Worm (Caenorhabditis elegans) whole organism, L2 larva: ENCODE measurements around the gene Y43C5A.2.

Source experiments
- C34F6.9 ChIP-seq: fragments of 150-350 bp; optimal IDR thresholded peaks from 2 replicates; lab custom pipeline; 2014; ENCODE audit warnings: missing biosample characterization, missing genetic modification characterization
- F13H6.1 ChIP-seq: sonication (generic microtip); optimal IDR thresholded peaks from 2 replicates; lab custom pipeline; 2016; ENCODE audit warnings: missing genetic modification characterization, missing compliant biosample characterization
- R02D3.7 ChIP-seq: fragments of 150-350 bp; optimal IDR thresholded peaks from 2 replicates; lab custom pipeline; 2014; ENCODE audit warnings: missing biosample characterization, missing genetic modification characterization
- Y55F3AM.14 ChIP-seq: fragments of 200-800 bp; sonication (Bioruptor generic); optimal IDR thresholded peaks from 2 replicates; lab custom pipeline; 2018; ENCODE audit warnings: mild to moderate bottlenecking, missing genetic modification characterization, missing compliant biosample characterization
- alr-1 ChIP-seq: fragments of 150-350 bp; optimal IDR thresholded peaks from 2 replicates; lab custom pipeline; 2014; ENCODE audit warnings: missing biosample characterization, missing genetic modification characterization
- aly-2 ChIP-seq: fragments of 150-350 bp; optimal IDR thresholded peaks from 2 replicates; lab custom pipeline; 2014; ENCODE audit warnings: missing biosample characterization, missing genetic modification characterization
- ama-1 ChIP-seq: fragments of 150-350 bp; optimal IDR thresholded peaks from 2 replicates; lab custom pipeline; 2018; ENCODE audit warnings: inconsistent platforms
- blmp-1 ChIP-seq: sonication (generic microtip); optimal IDR thresholded peaks from 2 replicates; lab custom pipeline; 2017; ENCODE audit warnings: missing genetic modification characterization, mild to moderate bottlenecking, missing compliant biosample characterization, antibody characterized with exemption, moderate library complexity; ENCODE audit not compliant: insufficient read depth
- ceh-16 ChIP-seq: fragments of 150-350 bp; optimal IDR thresholded peaks from 2 replicates; lab custom pipeline; 2014; ENCODE audit warnings: missing biosample characterization, missing genetic modification characterization
- crh-2 ChIP-seq: sonication (generic microtip); optimal IDR thresholded peaks from 2 replicates; lab custom pipeline; 2017; ENCODE audit warnings: missing biosample characterization, missing genetic modification characterization
- dmd-4 ChIP-seq: sonication (generic microtip); optimal IDR thresholded peaks from 2 replicates; lab custom pipeline; 2017; ENCODE audit warnings: missing biosample characterization, missing genetic modification characterization
- egl-27 ChIP-seq: sonication (generic microtip); optimal IDR thresholded peaks from 3 replicates; lab custom pipeline; 2017; ENCODE audit warnings: missing biosample characterization, missing genetic modification reagents, missing genetic modification characterization
- elt-1 ChIP-seq: fragments of 150-350 bp; optimal IDR thresholded peaks from 2 replicates; lab custom pipeline; 2014; ENCODE audit warnings: missing biosample characterization, missing genetic modification characterization
- fos-1 ChIP-seq: fragments of 150-350 bp; optimal IDR thresholded peaks from 2 replicates; lab custom pipeline; 2014; ENCODE audit warnings: missing biosample characterization, missing genetic modification characterization
- gmeb-1 ChIP-seq: fragments of 150-350 bp; optimal IDR thresholded peaks from 2 replicates; lab custom pipeline; 2014; ENCODE audit warnings: missing biosample characterization, missing genetic modification characterization
- lin-11 ChIP-seq: fragments of 150-350 bp; sonication (generic microtip); optimal IDR thresholded peaks from 2 replicates; lab custom pipeline; 2014; ENCODE audit warnings: missing biosample characterization, missing genetic modification characterization, inconsistent platforms, mixed read lengths
- lin-13 ChIP-seq: fragments of 150-350 bp; optimal IDR thresholded peaks from 2 replicates; lab custom pipeline; 2014; ENCODE audit warnings: missing biosample characterization, missing genetic modification reagents, missing genetic modification characterization
- lin-39 ChIP-seq: fragments of 150-350 bp; optimal IDR thresholded peaks from 2 replicates; lab custom pipeline; 2014; ENCODE audit warnings: missing biosample characterization, missing genetic modification reagents, missing genetic modification characterization
- lsy-2 ChIP-seq, 2 experiments: fragments of 150-350 bp in 1 of 2; sonication (generic microtip) in 1 of 2; optimal IDR thresholded peaks; 2 replicates each; lab custom pipeline; 2014 to 2017; ENCODE audit warnings: missing biosample characterization in 2 of 2, missing genetic modification characterization in 2 of 2
- mab-5 ChIP-seq: fragments of 150-350 bp; optimal IDR thresholded peaks from 2 replicates; lab custom pipeline; 2014; ENCODE audit warnings: missing biosample characterization, missing genetic modification characterization
- mbf-1 ChIP-seq: sonication (generic microtip); optimal IDR thresholded peaks from 2 replicates; lab custom pipeline; 2017; ENCODE audit warnings: missing biosample characterization, missing genetic modification characterization
- mdl-1 ChIP-seq, 2 experiments: fragments of 150-350 bp in 1 of 2; sonication (generic microtip) in 1 of 2; optimal IDR thresholded peaks; 2 replicates each; lab custom pipeline; 2017; ENCODE audit warnings: missing biosample characterization in 2 of 2, missing genetic modification characterization in 2 of 2
- nhr-11 ChIP-seq: fragments of 150-350 bp; optimal IDR thresholded peaks from 2 replicates; lab custom pipeline; 2014; ENCODE audit warnings: missing biosample characterization, missing genetic modification characterization
- nhr-12 ChIP-seq: fragments of 150-350 bp; optimal IDR thresholded peaks from 2 replicates; lab custom pipeline; 2014; ENCODE audit warnings: missing biosample characterization, missing genetic modification characterization
- nhr-129 ChIP-seq: fragments of 150-350 bp; optimal IDR thresholded peaks from 2 replicates; lab custom pipeline; 2014; ENCODE audit warnings: missing biosample characterization, missing genetic modification characterization
- nhr-21 ChIP-seq: fragments of 150-350 bp; optimal IDR thresholded peaks from 2 replicates; lab custom pipeline; 2014; ENCODE audit warnings: missing biosample characterization, missing genetic modification characterization
- nhr-23 ChIP-seq: fragments of 150-350 bp; optimal IDR thresholded peaks from 2 replicates; lab custom pipeline; 2014; ENCODE audit warnings: missing biosample characterization, missing genetic modification reagents, missing genetic modification characterization
- nhr-25 ChIP-seq: fragments of 150-350 bp; sonication (generic microtip); optimal IDR thresholded peaks from 3 replicates; lab custom pipeline; 2014; ENCODE audit warnings: missing biosample characterization, missing genetic modification characterization
- nhr-6 ChIP-seq: fragments of 150-350 bp; optimal IDR thresholded peaks from 2 replicates; lab custom pipeline; 2014; ENCODE audit warnings: missing biosample characterization, missing genetic modification characterization
- nhr-77 ChIP-seq: fragments of 150-350 bp; optimal IDR thresholded peaks from 2 replicates; lab custom pipeline; 2014; ENCODE audit warnings: missing biosample characterization, missing genetic modification characterization
- peb-1 ChIP-seq: fragments of 150-350 bp; optimal IDR thresholded peaks from 2 replicates; lab custom pipeline; 2014; ENCODE audit warnings: missing biosample characterization, missing genetic modification characterization
- skn-1 ChIP-seq: sonication (generic microtip); optimal IDR thresholded peaks from 2 replicates; lab custom pipeline; 2017; ENCODE audit warnings: missing biosample characterization, missing genetic modification characterization
- sma-3 ChIP-seq: sonication (generic microtip); optimal IDR thresholded peaks from 2 replicates; lab custom pipeline; 2016; ENCODE audit warnings: missing genetic modification reagents, missing genetic modification characterization, missing compliant biosample characterization
- sma-9 ChIP-seq, 2 experiments: fragments of 150-350 bp in 1 of 2; sonication (generic microtip) in 1 of 2; optimal IDR thresholded peaks; 2 replicates each; lab custom pipeline; 2014 to 2016; ENCODE audit warnings: missing genetic modification characterization in 2 of 2, mild to moderate bottlenecking in 1 of 2, missing biosample characterization in 1 of 2, missing compliant biosample characterization in 1 of 2, missing genetic modification reagents in 1 of 2, moderate library complexity in 1 of 2
- unc-39 ChIP-seq: fragments of 150-350 bp; optimal IDR thresholded peaks from 2 replicates; lab custom pipeline; 2014; ENCODE audit warnings: missing biosample characterization, missing genetic modification characterization
- unc-55 ChIP-seq: fragments of 150-350 bp; sonication (generic microtip); optimal IDR thresholded peaks from 3 replicates; lab custom pipeline; 2014; ENCODE audit warnings: missing biosample characterization, missing genetic modification reagents, missing genetic modification characterization
- unc-62 ChIP-seq: fragments of 150-350 bp; optimal IDR thresholded peaks from 2 replicates; lab custom pipeline; 2014; ENCODE audit warnings: missing biosample characterization, missing genetic modification reagents, missing genetic modification characterization
- zag-1 ChIP-seq: fragments of 150-350 bp; optimal IDR thresholded peaks from 2 replicates; lab custom pipeline; 2014; ENCODE audit warnings: missing biosample characterization, missing genetic modification characterization
- ztf-1 ChIP-seq: fragments of 200-800 bp; sonication (Bioruptor generic); conservative IDR thresholded peaks from 2 replicates; pipeline ENCODE4 v1.3.6; 2022; ENCODE audit warnings: missing genetic modification characterization, missing compliant biosample characterization
- ztf-11 ChIP-seq: sonication (generic microtip); optimal IDR thresholded peaks from 2 replicates; lab custom pipeline; 2017; ENCODE audit warnings: missing biosample characterization, missing genetic modification characterization
- ztf-4 ChIP-seq: fragments of 150-350 bp; optimal IDR thresholded peaks from 2 replicates; lab custom pipeline; 2014; ENCODE audit warnings: missing biosample characterization, missing genetic modification characterization

Y43C5A.2 gene

ce11 chrIV:10284194-10284910, 14.7 kb downstream of the Y43C5A.2 start, which contains the start of gene rad-51:
rad-51 (minus strand) TSS chrIV:10284244.
- TF ChIP-seq ztf-11 (no peak), nhr-23 (tag; lab: Kevin White, UChicago) (no peak), skn-1 (tag; lab: Kevin White, UChicago) (no peak), lin-11 (tag; lab: Kevin White, UChicago) (peak; percentile 46), unc-62 (GFP tag; lab: Kevin White, UChicago) (no peak), zag-1 (tag; lab: Kevin White, UChicago) (peak; percentile 41), R02D3.7 (tag; lab: Kevin White, UChicago) (no peak), gmeb-1 (tag; lab: Kevin White, UChicago) (peak; percentile 74), nhr-21 (tag; lab: Kevin White, UChicago) (peak; percentile 17), unc-55 (peak; percentile 52), crh-2 (tag; lab: Kevin White, UChicago) (peak; percentile 92), nhr-129 (tag; lab: Kevin White, UChicago) (peak; percentile 80), lsy-2 (tag; optimal IDR thresholded peaks at IDR 0.05; lab: Kevin White, UChicago) (peak in 1 of 2 experiments; percentile 59), nhr-12 (no peak), nhr-11 (tag; lab: Kevin White, UChicago) (no peak), C34F6.9 (peak; percentile 75), dmd-4 (no peak), blmp-1 (tag; lab: Kevin White, UChicago) (no peak), ceh-16 (tag; lab: Kevin White, UChicago) (no peak), elt-1 (tag; lab: Kevin White, UChicago) (no peak), ama-1 (lab: Kevin White, UChicago) (no peak), ztf-4 (tag; lab: Kevin White, UChicago) (no peak), sma-9 (GFP tag; optimal IDR thresholded peaks at IDR 0.05; lab: Kevin White, UChicago) (peak; percentile 9), sma-9 (tag; optimal IDR thresholded peaks at IDR 0.05; lab: Kevin White, UChicago) (no peak), ztf-1 (no peak), F13H6.1 (tag; lab: Kevin White, UChicago) (no peak), lin-13 (GFP tag; lab: Kevin White, UChicago) (peak; percentile 53), fos-1 (tag; lab: Kevin White, UChicago) (peak; percentile 65), lin-39 (tag; lab: Kevin White, UChicago) (no peak), mab-5 (tag; lab: Kevin White, UChicago) (no peak), nhr-6 (no peak), nhr-25 (tag; lab: Kevin White, UChicago) (peak; percentile 29), mdl-1 (tag; optimal IDR thresholded peaks at IDR 0.05; lab: Kevin White, UChicago) (peak in 1 of 2 experiments; percentile 43), unc-39 (no peak), sma-3 (GFP tag; lab: Kevin White, UChicago) (no peak), Y55F3AM.14 (GFP tag; lab: Kevin White, UChicago) (no peak), egl-27 (no peak), nhr-77 (tag; lab: Kevin White, UChicago) (no peak), mbf-1 (tag; lab: Kevin White, UChicago) (no peak), alr-1 (tag; lab: Kevin White, UChicago) (no peak), aly-2 (tag; lab: Kevin White, UChicago) (no peak), peb-1 (tag; lab: Kevin White, UChicago) (no peak)

ce11 chrIV:10285328-10285727, 15.6 kb downstream of the Y43C5A.2 start:
- TF ChIP-seq lsy-2 (tag; optimal IDR thresholded peaks at IDR 0.05; lab: Kevin White, UChicago), result peak in 1 of 2 experiments; percentile 20
- TF ChIP-seq lin-39 (tag; lab: Kevin White, UChicago), result no peak
- no peak for TF ChIP-seq nhr-6
